Comparison of ENCODE assay signal across 5 fruit fly cellular contexts in genomic region chr3R:9350561-9351379, dm6.
TF ChIP-seq lines count a peak whose summit lies in the region.

No protein-coding gene starts in this region.

- no peak for TF ChIP-seq CTCF in whole organism, embryonic (GFP tag; optimal IDR thresholded peaks at IDR 0.05; lab: Kevin White, UChicago)

TF ChIP-seq in whole organism, 6 proteins besides CTCF, POLR2A, EP300 and RAD21:
- TF ChIP-seq EcR (GFP tag; optimal IDR thresholded peaks at IDR 0.05; lab: Kevin White, UChicago) (no peak), pan (optimal IDR thresholded peaks at IDR 0.05; lab: Kevin White, UChicago) (peak; percentile 28)

TF ChIP-seq in whole organism, embryonic, 481 proteins besides CTCF, POLR2A, EP300 and RAD21 (continues in another document):
- TF ChIP-seq oc (tag; optimal IDR thresholded peaks at IDR 0.05; lab: Kevin White, UChicago) (peak; percentile 47), pzg (GFP tag; optimal IDR thresholded peaks at IDR 0.05; lab: Kevin White, UChicago) (no peak), CG12391 (tag; optimal IDR thresholded peaks at IDR 0.05; lab: Kevin White, UChicago) (no peak), CG13894 (tag; optimal IDR thresholded peaks at IDR 0.05; lab: Kevin White, UChicago) (peak; percentile 11), CG9727 (GFP tag; optimal IDR thresholded peaks at IDR 0.05; lab: Kevin White, UChicago) (no peak), CG15696 (tag; optimal IDR thresholded peaks at IDR 0.05; lab: Kevin White, UChicago) (no peak), Atf6 (GFP tag; IDR thresholded peaks at IDR 0.05; lab: Robert Waterston, UW) (no peak; the same call in 1 of the 2 replicates), Bteb2 (GFP tag; optimal IDR thresholded peaks at IDR 0.05; lab: Kevin White, UChicago) (no peak), Med (GFP tag; lab: Kevin White, UChicago) (peak; percentile 59), CG1832 (GFP tag; optimal IDR thresholded peaks at IDR 0.05; lab: Kevin White, UChicago) (no peak), CG14860 (GFP tag; IDR thresholded peaks at IDR 0.05; lab: Robert Waterston, UW; ENCODE audit: partially characterized antibody) (no peak), abd-A (tag; optimal IDR thresholded peaks at IDR 0.05; lab: Kevin White, UChicago) (peak; percentile 59), D (optimal IDR thresholded peaks at IDR 0.05; lab: Kevin White, UChicago) (no peak), D (GFP tag; optimal IDR thresholded peaks at IDR 0.05; lab: Kevin White, UChicago) (no peak), CG1603 (tag; optimal IDR thresholded peaks at IDR 0.05; lab: Kevin White, UChicago) (no peak), otp (GFP tag; IDR thresholded peaks at IDR 0.05; lab: Robert Waterston, UW) (no peak), CG16815 (GFP tag; optimal IDR thresholded peaks at IDR 0.05; lab: Kevin White, UChicago) (no peak), dimm (GFP tag; IDR thresholded peaks at IDR 0.05; lab: Robert Waterston, UW) (no peak), ems (GFP tag; optimal IDR thresholded peaks at IDR 0.05; lab: Kevin White, UChicago) (no peak), CG8765 (GFP tag; IDR thresholded peaks at IDR 0.05; lab: Robert Waterston, UW) (no peak), CG9609 (GFP tag; optimal IDR thresholded peaks at IDR 0.05; lab: Kevin White, UChicago) (no peak), CG3995 (GFP tag; optimal IDR thresholded peaks at IDR 0.05; lab: Kevin White, UChicago) (no peak), CG2875 (GFP tag; optimal IDR thresholded peaks at IDR 0.05; lab: Kevin White, UChicago) (no peak), stwl (tag; optimal IDR thresholded peaks at IDR 0.05; lab: Kevin White, UChicago) (no peak)

TF ChIP-seq in whole organism, prepupa, 60 proteins besides CTCF, POLR2A, EP300 and RAD21:
- TF ChIP-seq svp (GFP tag; lab: Kevin White, UChicago) (peak; percentile 77), eg (GFP tag; IDR thresholded peaks at IDR 0.05; lab: Robert Waterston, UW) (no peak), ss (GFP tag; optimal IDR thresholded peaks at IDR 0.05; lab: Kevin White, UChicago) (peak in 1 of 2 experiments; percentile 16), CG6163 (GFP tag; IDR thresholded peaks at IDR 0.05; lab: Robert Waterston, UW) (0 out of 3 replicates have a peak, but pooled peaks have one; percentile 26), CG6808 (GFP tag; optimal IDR thresholded peaks at IDR 0.05; lab: Kevin White, UChicago) (no peak), Eip75B (GFP tag; optimal IDR thresholded peaks at IDR 0.05; lab: Kevin White, UChicago) (no peak), CG3919 (GFP tag; optimal IDR thresholded peaks at IDR 0.05; lab: Kevin White, UChicago) (peak; percentile 11), CG10631 (GFP tag; optimal IDR thresholded peaks at IDR 0.05; lab: Kevin White, UChicago) (no peak), Eip78C (GFP tag; lab: Kevin White, UChicago) (peak; percentile 42), CG11294 (GFP tag; IDR thresholded peaks at IDR 0.05; lab: Robert Waterston, UW) (no peak), dsx (GFP tag; optimal IDR thresholded peaks at IDR 0.05; lab: Kevin White, UChicago; ENCODE audit: poor library complexity, severe bottlenecking) (peak; percentile 83), salr (GFP tag; optimal IDR thresholded peaks at IDR 0.05; lab: Kevin White, UChicago) (no peak), fkh (GFP tag; optimal IDR thresholded peaks at IDR 0.05; lab: Kevin White, UChicago) (no peak), Sox102F (GFP tag; optimal IDR thresholded peaks at IDR 0.05; lab: Kevin White, UChicago) (peak; percentile 6), CG6854 (GFP tag; optimal IDR thresholded peaks at IDR 0.05; lab: Kevin White, UChicago) (peak; percentile 39), CG4318 (GFP tag; optimal IDR thresholded peaks at IDR 0.05; lab: Kevin White, UChicago) (no peak), vri (GFP tag; optimal IDR thresholded peaks at IDR 0.05; lab: Kevin White, UChicago) (no peak), Blimp-1 (GFP tag; optimal IDR thresholded peaks at IDR 0.05; lab: Kevin White, UChicago) (no peak), CG7368 (GFP tag; optimal IDR thresholded peaks at IDR 0.05; lab: Kevin White, UChicago) (no peak), fd85E (GFP tag; optimal IDR thresholded peaks at IDR 0.05; lab: Kevin White, UChicago) (peak; percentile 7), Hr4 (GFP tag; optimal IDR thresholded peaks at IDR 0.05; lab: Kevin White, UChicago) (no peak)

TF ChIP-seq in whole organism, pupa, 21 proteins besides CTCF, POLR2A, EP300 and RAD21:
- TF ChIP-seq CG10348 (GFP tag; IDR thresholded peaks at IDR 0.05; lab: Robert Waterston, UW) = no peak
- TF ChIP-seq EcR (GFP tag; optimal IDR thresholded peaks at IDR 0.05; lab: Kevin White, UChicago) = peak; percentile 88

TF ChIP-seq in whole organism, wandering third instar larva, 38 proteins besides CTCF, POLR2A, EP300 and RAD21:
- TF ChIP-seq N (GFP tag; optimal IDR thresholded peaks at IDR 0.05; lab: Kevin White, UChicago) = no peak
- TF ChIP-seq br (GFP tag; optimal IDR thresholded peaks at IDR 0.05; lab: Kevin White, UChicago) = no peak
- TF ChIP-seq Sp1 (GFP tag; optimal IDR thresholded peaks at IDR 0.05; lab: Kevin White, UChicago) = no peak
- TF ChIP-seq Hr83 (GFP tag; optimal IDR thresholded peaks at IDR 0.05; lab: Kevin White, UChicago; ENCODE audit: poor library complexity, severe bottlenecking) = no peak
- no peak for TF ChIP-seq tai (GFP tag; optimal IDR thresholded peaks at IDR 0.05; lab: Kevin White, UChicago)
- no peak for TF ChIP-seq Abd-B (GFP tag; optimal IDR thresholded peaks at IDR 0.05; lab: Kevin White, UChicago)
- no peak for TF ChIP-seq jim (GFP tag; optimal IDR thresholded peaks at IDR 0.05; lab: Kevin White, UChicago)
- TF ChIP-seq lola (GFP tag; optimal IDR thresholded peaks at IDR 0.05; lab: Kevin White, UChicago) = no peak
- TF ChIP-seq dmrt93B (GFP tag; optimal IDR thresholded peaks at IDR 0.05; lab: Kevin White, UChicago) = no peak
- TF ChIP-seq Myc (optimal IDR thresholded peaks at IDR 0.05; lab: Kevin White, UChicago) = no peak
- TF ChIP-seq CG9705 (GFP tag; optimal IDR thresholded peaks at IDR 0.05; lab: Kevin White, UChicago) = no peak
- TF ChIP-seq h (GFP tag; optimal IDR thresholded peaks at IDR 0.05; lab: Kevin White, UChicago) = no peak
- TF ChIP-seq CG32264 (GFP tag; optimal IDR thresholded peaks at IDR 0.05; lab: Kevin White, UChicago) = no peak
- TF ChIP-seq Rel (GFP tag; optimal IDR thresholded peaks at IDR 0.05; lab: Kevin White, UChicago) = peak; percentile 23
- TF ChIP-seq Rel (tag; optimal IDR thresholded peaks at IDR 0.05; lab: Kevin White, UChicago) = no peak
- TF ChIP-seq Jra (GFP tag; optimal IDR thresholded peaks at IDR 0.05; lab: Kevin White, UChicago) = no peak
- TF ChIP-seq HLH106 (tag; optimal IDR thresholded peaks at IDR 0.05; lab: Kevin White, UChicago) = no peak
- no peak for TF ChIP-seq fru (GFP tag; optimal IDR thresholded peaks at IDR 0.05; lab: Kevin White, UChicago)
- TF ChIP-seq sage (GFP tag; optimal IDR thresholded peaks at IDR 0.05; lab: Kevin White, UChicago) = no peak
- TF ChIP-seq Hr78 (GFP tag; optimal IDR thresholded peaks at IDR 0.05; lab: Kevin White, UChicago) = no peak
- TF ChIP-seq ey (GFP tag; optimal IDR thresholded peaks at IDR 0.05; lab: Kevin White, UChicago) = no peak
- TF ChIP-seq psq (GFP tag; optimal IDR thresholded peaks at IDR 0.05; lab: Kevin White, UChicago) = peak; percentile 87
- TF ChIP-seq pan (optimal IDR thresholded peaks at IDR 0.05; lab: Kevin White, UChicago) = peak; percentile 22
TF ChIP-seq in whole organism, wandering third instar larva: peak in this region for 3.
